Worm (Caenorhabditis elegans) whole organism, mixed stage, embryonic: Measurements from ENCODE around the gene zipt-15.

ENCODE experiments used
- M03D4.4 ChIP-seq: sonication (generic microtip); optimal IDR thresholded peaks from 2 replicates; lab custom pipeline; 2017; ENCODE audit warnings: mild to moderate bottlenecking, missing genetic modification characterization, missing compliant biosample characterization
- bed-3 ChIP-seq: fragments of 200-800 bp; sonication (Bioruptor generic); optimal IDR thresholded peaks from 3 replicates; lab custom pipeline; 2018; ENCODE audit warnings: mild to moderate bottlenecking, missing genetic modification characterization, moderate library complexity, missing compliant biosample characterization
- blmp-1 ChIP-seq: fragments of 150-350 bp; optimal IDR thresholded peaks from 2 replicates; lab custom pipeline; 2014; ENCODE audit warnings: missing biosample characterization, missing genetic modification characterization
- ceh-39 ChIP-seq: fragments of 150-350 bp; optimal IDR thresholded peaks from 2 replicates; lab custom pipeline; 2014; ENCODE audit warnings: missing biosample characterization, missing genetic modification characterization
- ceh-83 ChIP-seq: fragments of 200-800 bp; sonication (Bioruptor generic); optimal IDR thresholded peaks from 2 replicates; lab custom pipeline; 2018; ENCODE audit warnings: mild to moderate bottlenecking, missing genetic modification characterization, missing compliant biosample characterization
- ces-1 ChIP-seq: fragments of 150-350 bp; optimal IDR thresholded peaks from 2 replicates; lab custom pipeline; 2014; ENCODE audit warnings: missing biosample characterization, missing genetic modification reagents, missing genetic modification characterization
- elt-1 ChIP-seq: sonication (generic microtip); optimal IDR thresholded peaks from 2 replicates; lab custom pipeline; 2017; ENCODE audit warnings: missing genetic modification characterization, mild to moderate bottlenecking, missing compliant biosample characterization, antibody characterized with exemption, moderate library complexity, borderline replicate concordance; ENCODE audit not compliant: insufficient read depth
- elt-3 ChIP-seq: fragments of 150-350 bp; optimal IDR thresholded peaks from 2 replicates; lab custom pipeline; 2014; ENCODE audit warnings: missing biosample characterization, missing genetic modification characterization
- ham-2 ChIP-seq: fragments of 200-800 bp; sonication (Bioruptor generic); optimal IDR thresholded peaks from 2 replicates; lab custom pipeline; 2018; ENCODE audit warnings: mild to moderate bottlenecking, missing genetic modification characterization, missing compliant biosample characterization
- hlh-1 ChIP-seq: fragments of 150-350 bp; optimal IDR thresholded peaks from 2 replicates; lab custom pipeline; 2014; ENCODE audit warnings: missing biosample characterization, missing genetic modification reagents, missing genetic modification characterization
- lin-13 ChIP-seq: fragments of 150-350 bp; optimal IDR thresholded peaks from 2 replicates; lab custom pipeline; 2014; ENCODE audit warnings: missing biosample characterization, missing genetic modification characterization
- lin-32 ChIP-seq: fragments of 200-800 bp; sonication (Bioruptor generic); optimal IDR thresholded peaks from 2 replicates; lab custom pipeline; 2018; ENCODE audit warnings: mild to moderate bottlenecking, missing genetic modification characterization, missing compliant biosample characterization
- lsy-2 ChIP-seq: fragments of 150-350 bp; optimal IDR thresholded peaks from 2 replicates; lab custom pipeline; 2014; ENCODE audit warnings: missing biosample characterization, missing genetic modification characterization
- mab-5 ChIP-seq: fragments of 150-350 bp; optimal IDR thresholded peaks from 2 replicates; lab custom pipeline; 2014; ENCODE audit warnings: missing biosample characterization, missing genetic modification characterization
- mep-1 ChIP-seq: fragments of 150-350 bp; optimal IDR thresholded peaks from 2 replicates; lab custom pipeline; 2017; ENCODE audit warnings: missing biosample characterization, missing genetic modification reagents, missing genetic modification characterization, inconsistent platforms
- nhr-12 ChIP-seq: fragments of 150-350 bp; optimal IDR thresholded peaks from 2 replicates; lab custom pipeline; 2014; ENCODE audit warnings: missing biosample characterization, missing genetic modification characterization
- nhr-2 ChIP-seq: fragments of 150-350 bp; optimal IDR thresholded peaks from 2 replicates; lab custom pipeline; 2014; ENCODE audit warnings: missing biosample characterization, missing genetic modification characterization
- nhr-28 ChIP-seq: fragments of 150-350 bp; optimal IDR thresholded peaks from 2 replicates; lab custom pipeline; 2014; ENCODE audit warnings: missing biosample characterization, missing genetic modification characterization
- nhr-76 ChIP-seq: sonication (generic microtip); optimal IDR thresholded peaks from 2 replicates; lab custom pipeline; 2017; ENCODE audit warnings: missing biosample characterization, missing genetic modification characterization
- pha-4 ChIP-seq: fragments of 150-350 bp; optimal IDR thresholded peaks from 2 replicates; lab custom pipeline; 2018; ENCODE audit warnings: missing biosample characterization, missing genetic modification reagents, missing genetic modification characterization
- sem-2 ChIP-seq: fragments of 200-800 bp; sonication (Bioruptor generic); optimal IDR thresholded peaks from 2 replicates; lab custom pipeline; 2018; ENCODE audit warnings: mild to moderate bottlenecking, missing genetic modification characterization, missing compliant biosample characterization
- snpc-4 ChIP-seq: fragments of 150-350 bp; optimal IDR thresholded peaks from 2 replicates; lab custom pipeline; 2014; ENCODE audit warnings: missing biosample characterization, missing genetic modification characterization
- sptf-1 ChIP-seq: sonication (generic microtip); optimal IDR thresholded peaks from 2 replicates; lab custom pipeline; 2017; ENCODE audit warnings: mild to moderate bottlenecking, missing genetic modification characterization, moderate library complexity, missing compliant biosample characterization
- tbx-8 ChIP-seq: fragments of 200-800 bp; sonication (Bioruptor generic); optimal IDR thresholded peaks from 2 replicates; lab custom pipeline; 2018; ENCODE audit warnings: mild to moderate bottlenecking, missing genetic modification characterization, moderate library complexity, missing compliant biosample characterization
- unc-120 ChIP-seq: sonication (generic microtip); optimal IDR thresholded peaks from 2 replicates; lab custom pipeline; 2017; ENCODE audit warnings: missing genetic modification characterization, missing compliant biosample characterization; ENCODE audit not compliant: poor library complexity, severe bottlenecking
- unc-39 ChIP-seq: fragments of 150-350 bp; optimal IDR thresholded peaks from 2 replicates; lab custom pipeline; 2014; ENCODE audit warnings: missing biosample characterization, missing genetic modification characterization
- unc-62 ChIP-seq: fragments of 150-350 bp; optimal IDR thresholded peaks from 2 replicates; lab custom pipeline; 2014; ENCODE audit warnings: missing biosample characterization, missing genetic modification reagents, missing genetic modification characterization
- zip-8 ChIP-seq: fragments of 150-350 bp; optimal IDR thresholded peaks from 2 replicates; lab custom pipeline; 2014; ENCODE audit warnings: missing biosample characterization, missing genetic modification characterization
- ztf-11 ChIP-seq: fragments of 150-350 bp; optimal IDR thresholded peaks from 2 replicates; lab custom pipeline; 2014; ENCODE audit warnings: missing biosample characterization, missing genetic modification characterization

Gene zipt-15

DNA sequence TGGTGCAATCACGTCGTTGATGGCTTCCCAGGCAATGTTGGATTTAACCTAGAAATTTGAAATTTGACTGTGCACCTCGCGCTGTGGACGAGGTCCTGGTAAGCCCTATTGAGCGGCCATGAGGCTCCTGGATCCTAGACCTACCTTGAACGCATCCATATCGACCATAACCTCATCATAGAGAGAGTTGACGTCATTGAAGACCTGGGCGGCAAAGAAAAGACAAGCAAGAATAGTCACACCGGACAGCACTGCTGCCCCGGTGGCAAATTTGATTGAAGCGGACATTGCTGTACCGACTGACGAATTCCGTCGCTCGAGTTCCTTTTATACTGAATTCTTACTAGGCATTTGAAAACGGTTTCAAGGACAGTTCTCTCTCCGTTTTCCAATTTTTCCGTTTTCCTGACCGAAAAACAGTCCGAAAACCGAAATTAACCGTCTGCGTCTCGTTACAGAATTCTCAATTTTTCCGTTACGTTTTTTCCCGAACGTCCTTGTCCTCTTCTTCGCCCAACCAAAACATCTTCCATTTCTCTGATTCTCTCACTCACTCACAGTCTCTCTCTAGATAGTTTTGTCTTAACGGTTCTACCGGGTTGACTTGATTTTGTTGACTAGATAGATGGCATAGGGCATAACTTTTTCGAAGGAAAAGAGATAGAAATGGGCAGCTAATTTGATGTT is 61.2 kb downstream of the zipt-15 start, which contains the start of gene col-103:
Gene col-103, minus strand, starts transcription at position 302 of the 687 bp plus-strand sequence.
- TF ChIP-seq ham-2 (GFP tag; lab: Kevin White, UChicago) (no peak), ces-1 (no peak), lsy-2 (tag; lab: Kevin White, UChicago) (no peak), bed-3 (no peak), unc-62 (no peak), ztf-11 (tag; lab: Kevin White, UChicago) (no peak), mab-5 (tag; lab: Kevin White, UChicago) (no peak), nhr-2 (no peak), lin-32 (GFP tag; lab: Kevin White, UChicago) (no peak), elt-1 (tag; lab: Kevin White, UChicago) (no peak), unc-120 (no peak), snpc-4 (tag; lab: Kevin White, UChicago) (no peak), elt-3 (tag; lab: Kevin White, UChicago) (no peak), nhr-28 (no peak), ceh-83 (no peak), lin-13 (tag; lab: Kevin White, UChicago) (no peak), blmp-1 (no peak), hlh-1 (tag; lab: Kevin White, UChicago) (no peak), ceh-39 (tag; lab: Kevin White, UChicago) (no peak), nhr-76 (tag; lab: Kevin White, UChicago) (no peak)

DNA sequence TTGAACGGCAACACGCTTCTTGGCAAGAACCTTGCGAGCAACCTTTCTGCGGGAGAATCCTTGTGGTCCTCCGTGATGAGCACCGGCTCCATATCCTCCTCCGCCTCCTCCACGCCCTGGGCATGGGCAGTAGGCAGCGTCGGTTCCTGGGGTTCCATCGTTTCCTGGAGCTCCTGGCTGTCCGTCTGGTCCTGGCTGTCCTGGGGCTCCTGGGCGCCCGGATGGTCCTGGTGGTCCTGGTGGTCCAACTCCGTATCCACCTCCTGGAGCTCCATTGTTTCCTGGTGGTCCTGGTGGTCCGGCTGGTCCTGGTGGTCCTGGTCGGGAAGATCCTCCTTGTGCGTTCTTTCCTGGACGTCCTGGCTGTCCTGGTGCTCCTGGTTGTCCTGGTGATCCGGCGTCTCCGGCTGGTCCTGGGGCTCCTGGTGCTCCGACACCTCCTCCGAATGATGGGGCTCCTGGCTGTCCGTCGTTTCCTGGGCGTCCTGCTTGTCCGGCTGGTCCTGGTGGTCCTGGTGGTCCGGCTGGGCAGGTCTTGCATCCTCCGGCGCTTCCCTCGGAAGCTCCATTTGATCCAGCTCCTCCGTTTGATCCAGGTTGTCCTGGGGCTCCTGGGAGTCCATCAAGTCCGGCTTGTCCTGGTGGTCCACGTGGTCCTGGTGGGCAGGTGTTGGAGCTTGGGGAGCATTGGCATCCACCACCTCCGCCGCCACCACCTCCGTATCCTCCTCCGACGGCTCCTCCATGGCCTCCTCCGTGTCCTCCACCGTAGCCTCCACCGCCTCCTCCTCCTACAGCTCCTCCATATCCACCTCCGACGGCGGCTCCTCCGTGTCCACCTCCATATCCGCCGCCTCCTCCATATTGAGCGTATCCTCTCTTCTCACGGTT is 62.0 kb downstream of the zipt-15 start:
- TF ChIP-seq lin-13 (tag; lab: Kevin White, UChicago) (no peak), ceh-83 (no peak), nhr-28 (no peak), ztf-11 (tag; lab: Kevin White, UChicago) (no peak), blmp-1 (no peak), mep-1 (tag; lab: Kevin White, UChicago) (no peak), unc-62 (no peak), snpc-4 (tag; lab: Kevin White, UChicago) (no peak), pha-4 (no peak), nhr-12 (tag; lab: Kevin White, UChicago) (no peak), sptf-1 (no peak), unc-120 (no peak), ceh-39 (tag; lab: Kevin White, UChicago) (no peak), tbx-8 (GFP tag; lab: Kevin White, UChicago) (no peak), zip-8 (tag; lab: Kevin White, UChicago) (no peak), M03D4.4 (tag; lab: Kevin White, UChicago) (no peak)

DNA sequence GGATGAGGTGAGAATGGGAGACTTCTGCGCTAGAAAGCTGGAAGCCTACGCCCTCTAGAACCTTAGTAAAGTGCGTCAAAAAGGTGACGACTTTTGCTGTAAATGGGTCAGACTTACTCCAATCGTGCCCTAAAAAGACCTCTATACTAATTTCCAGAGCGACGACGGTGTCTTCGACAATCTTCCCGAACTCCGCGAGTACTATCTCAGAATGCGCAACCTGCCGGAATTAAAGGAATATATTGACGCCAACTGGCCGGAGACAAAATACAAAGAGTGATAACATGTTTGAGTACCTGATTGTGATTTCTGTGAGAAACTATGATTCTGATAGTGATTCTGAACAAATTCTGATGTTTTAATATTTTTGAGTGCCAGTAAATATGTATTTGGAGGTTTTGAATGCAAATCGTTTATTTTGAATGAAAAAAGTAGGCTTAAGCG is 62.7 kb downstream of the zipt-15 start:
- TF ChIP-seq ztf-11 (tag; lab: Kevin White, UChicago) (no peak), mep-1 (tag; lab: Kevin White, UChicago) (no peak), nhr-28 (no peak), nhr-12 (tag; lab: Kevin White, UChicago) (no peak), elt-3 (tag; lab: Kevin White, UChicago) (no peak)
- TF ChIP-seq, all 35 proteins: peak for 0

DNA sequence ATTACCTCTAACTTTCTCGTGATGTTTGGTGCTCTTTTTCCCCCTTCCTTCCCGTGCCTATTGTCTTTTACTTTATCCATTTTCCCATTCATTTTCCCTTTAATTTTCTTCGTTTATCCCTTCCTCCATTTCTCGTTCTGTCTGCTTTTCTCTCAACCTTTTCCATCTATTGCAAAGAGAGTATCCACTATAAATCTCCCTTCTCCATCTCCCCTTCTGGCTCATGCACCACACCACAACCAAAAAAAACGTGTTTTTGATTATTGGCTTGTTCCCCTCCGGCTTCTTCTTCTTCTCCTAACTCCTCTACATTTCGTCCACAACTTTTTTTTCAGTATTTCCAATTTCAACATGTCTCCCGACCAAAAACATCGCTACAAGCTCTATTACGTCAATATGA is 64.5 kb downstream of the zipt-15 start, which contains the start of gene gst-40:
Gene gst-40, plus strand, starts transcription at position 236 of the 400 bp plus-strand sequence.
- no peak for TF ChIP-seq mab-5 (tag; lab: Kevin White, UChicago)

DNA sequence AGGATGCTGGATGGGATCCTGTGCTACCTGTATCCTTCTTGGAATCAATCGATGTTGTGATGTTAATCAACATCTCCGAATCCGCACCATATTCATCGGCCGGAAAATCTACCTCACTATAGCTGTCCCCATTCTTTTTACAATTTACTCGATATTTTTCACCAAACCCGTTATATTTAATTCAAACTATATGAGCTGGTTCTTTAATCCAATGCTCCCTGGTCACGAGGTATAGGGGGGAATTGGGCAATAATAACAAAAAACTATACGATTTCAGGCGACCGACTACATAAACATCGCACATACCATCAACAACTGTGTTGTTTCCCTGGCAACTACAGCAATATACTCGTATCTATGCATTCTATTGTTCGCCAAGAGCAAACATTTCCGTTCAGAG is 67.2 kb downstream of the zipt-15 start:
- TF ChIP-seq sem-2: no peak
- no peak for TF ChIP-seq tbx-8 (GFP tag; lab: Kevin White, UChicago)
- no peak for TF ChIP-seq blmp-1
- no peak for TF ChIP-seq elt-3 (tag; lab: Kevin White, UChicago)
- no peak for TF ChIP-seq mep-1 (tag; lab: Kevin White, UChicago)
- no peak for TF ChIP-seq lin-13 (tag; lab: Kevin White, UChicago)
- no peak for TF ChIP-seq hlh-1 (tag; lab: Kevin White, UChicago)
- TF ChIP-seq nhr-12 (tag; lab: Kevin White, UChicago): no peak
- TF ChIP-seq ces-1: no peak
- TF ChIP-seq unc-39 (tag; lab: Kevin White, UChicago): no peak
- TF ChIP-seq, all 35 proteins: peak for 0
